Worm (Caenorhabditis elegans): ENCODE data around the gene snap-29.
A peak's percentile ranks its signal among the peaks of the same experiment; 100 is the strongest.

snap-29 gene

DNA sequence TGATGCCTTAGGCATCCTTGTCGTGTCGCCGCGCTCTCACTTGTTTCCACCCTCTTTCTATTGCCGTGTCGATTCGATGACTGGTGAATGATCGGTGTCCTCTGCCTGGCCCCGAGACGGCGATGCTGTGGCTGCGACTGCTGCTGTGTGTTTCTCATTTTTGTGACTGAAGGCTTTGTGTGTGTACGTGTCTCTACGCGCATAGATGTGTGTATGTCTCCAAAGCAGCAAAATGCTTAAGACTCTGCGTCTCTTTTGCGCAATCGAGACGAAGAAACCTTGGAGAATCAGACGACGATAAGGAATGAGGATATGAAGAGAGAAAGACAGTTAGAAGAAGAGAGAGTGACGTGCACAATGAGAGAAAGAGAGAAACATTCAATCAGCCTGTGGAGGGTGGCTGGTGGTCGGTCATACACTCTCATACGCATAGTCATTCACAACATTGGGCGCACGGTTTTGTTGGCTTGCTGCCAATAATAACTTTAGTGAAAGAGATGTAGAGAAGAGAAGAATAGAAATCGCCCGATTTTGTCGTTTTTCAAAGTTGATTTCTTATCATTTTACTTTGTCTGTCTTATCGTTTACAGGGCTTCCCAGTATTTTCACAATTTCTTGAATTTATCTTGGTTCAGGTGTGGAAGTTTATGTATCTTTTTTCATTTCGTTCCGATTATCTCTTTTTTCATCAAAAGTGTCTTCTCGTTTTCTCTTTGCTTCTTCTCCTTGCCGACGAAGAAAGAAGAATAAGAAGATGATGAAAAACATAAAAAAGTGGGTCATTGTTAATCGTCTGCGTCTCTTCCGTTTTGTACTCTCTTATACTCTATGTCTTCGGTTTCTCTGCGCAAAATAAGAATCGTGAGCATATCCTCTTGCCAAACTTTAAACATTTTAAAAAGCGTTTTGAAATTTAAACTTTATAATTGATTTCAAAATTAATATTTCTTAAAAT lies 26.1 kb downstream of the snap-29 start (continued):
- TF ChIP-seq mxl-3 (GFP tag; optimal IDR thresholded peaks at IDR 0.05) (peak; percentile 86), F37D6.2 (tag; optimal IDR thresholded peaks at IDR 0.05) (peak; percentile 82), dmd-6 (GFP tag; IDR thresholded peaks at IDR 0.05) (peak; percentile 96), dmd-8 (GFP tag; IDR thresholded peaks at IDR 0.05) (no peak), nhr-102 (tag; optimal IDR thresholded peaks at IDR 0.05) (peak; percentile 94), lin-15B (tag; optimal IDR thresholded peaks at IDR 0.05) (no peak), gei-8 (GFP tag; optimal IDR thresholded peaks at IDR 0.05) (peak; percentile 94), cey-2 (tag; optimal IDR thresholded peaks at IDR 0.05; ENCODE audit: borderline replicate concordance, insufficient read depth) (peak; percentile 88), aly-2 (tag; optimal IDR thresholded peaks at IDR 0.05) (no peak), daf-19 (GFP tag; conservative IDR thresholded peaks at IDR 0.05) (0 out of 2 replicates have a peak, but pooled peaks have one; percentile 58), T20F7.1 (GFP tag; optimal IDR thresholded peaks at IDR 0.05) (peak; percentile 87), nhr-111 (GFP tag; optimal IDR thresholded peaks at IDR 0.05) (no peak), pha-4 (GFP tag; IDR thresholded peaks at IDR 0.05) (peak; percentile 81), pha-4 (tag; optimal IDR thresholded peaks at IDR 0.05) (peak; percentile 86), lsy-2 (tag; optimal IDR thresholded peaks at IDR 0.05) (peak; percentile 92 to 94), Y105C5A.15 (GFP tag; IDR thresholded peaks at IDR 0.05) (no peak), nhr-11 (tag; optimal IDR thresholded peaks at IDR 0.05) (peak; percentile 96), nhr-6 (tag; optimal IDR thresholded peaks at IDR 0.05) (peak; percentile 98), fos-1 (tag; optimal IDR thresholded peaks at IDR 0.05) (peak; percentile 87), Y5F2A.4 (GFP tag; optimal IDR thresholded peaks at IDR 0.05) (no peak), lir-3 (tag; optimal IDR thresholded peaks at IDR 0.05) (peak; percentile 8), tag-97 (GFP tag; IDR thresholded peaks at IDR 0.05) (no peak), fkh-10 (GFP tag; optimal IDR thresholded peaks at IDR 0.05) (peak; percentile 90), sdz-12 (GFP tag; optimal IDR thresholded peaks at IDR 0.05) (no peak), vab-7 (GFP tag; IDR thresholded peaks at IDR 0.05) (no peak), zfp-2 (tag; optimal IDR thresholded peaks at IDR 0.05) (no peak), madf-5 (GFP tag; IDR thresholded peaks at IDR 0.05) (0 out of 4 replicates have a peak, but pooled peaks of 1 of the 2 experiments have one; percentile 5), spr-3 (GFP tag; optimal IDR thresholded peaks at IDR 0.05) (peak; percentile 21), hif-1 (tag; optimal IDR thresholded peaks at IDR 0.05) (peak; percentile 87 to 98), nhr-48 (tag; optimal IDR thresholded peaks at IDR 0.05) (peak; percentile 95), D1046.2 (GFP tag; IDR thresholded peaks at IDR 0.05) (no peak), rbr-2 (tag; optimal IDR thresholded peaks at IDR 0.05) (peak; percentile 95), hmg-1.1 (GFP tag; IDR thresholded peaks at IDR 0.05) (peak; percentile 92), ctbp-1 (GFP tag; IDR thresholded peaks at IDR 0.05) (peak; percentile 83), lim-7 (GFP tag; IDR thresholded peaks at IDR 0.05) (0 out of 2 replicates have a peak, but pooled peaks have one; percentile 3), zip-2 (tag; optimal IDR thresholded peaks at IDR 0.05) (no peak), F49E8.2 (tag; optimal IDR thresholded peaks at IDR 0.05; ENCODE audit: borderline replicate concordance) (no peak), ceh-62 (tag; optimal IDR thresholded peaks at IDR 0.05) (no peak), egl-27 (tag; optimal IDR thresholded peaks at IDR 0.05) (peak; percentile 92), arid-1 (GFP tag; conservative IDR thresholded peaks at IDR 0.05) (0 out of 2 replicates have a peak, but pooled peaks have one; percentile 12), ces-1 (GFP tag; optimal IDR thresholded peaks at IDR 0.05) (no peak), ZK546.5 (tag; optimal IDR thresholded peaks at IDR 0.05) (no peak), unc-62 (GFP tag; optimal IDR thresholded peaks at IDR 0.05 in 1 of 2) (peak; percentile 43 to 100), unc-62 (tag; optimal IDR thresholded peaks at IDR 0.05) (peak; percentile 60), ZK337.2 (GFP tag; IDR thresholded peaks at IDR 0.05) (peak; percentile 12; the same call in 1 of the 2 replicates), F26F4.8 (GFP tag; conservative IDR thresholded peaks at IDR 0.05) (no peak), mdt-29 (GFP tag; IDR thresholded peaks at IDR 0.05) (no peak), saeg-2 (GFP tag; IDR thresholded peaks at IDR 0.05) (peak; percentile 82), hlh-11 (tag; optimal IDR thresholded peaks at IDR 0.05) (peak; percentile 100)
